Fruit fly (Drosophila melanogaster): ENCODE results near the gene TwdlY.

The TwdlY gene

dm6 chrX:16692325-16692724, 42.4 kb upstream of the TwdlY start (continued):
- TF ChIP-seq CG30403 (GFP tag; optimal IDR thresholded peaks at IDR 0.05) (peak; percentile 16), Hmr (GFP tag; optimal IDR thresholded peaks at IDR 0.05) (peak; percentile 48), CG1602 (GFP tag; optimal IDR thresholded peaks at IDR 0.05) (no peak), Dfd (GFP tag; optimal IDR thresholded peaks at IDR 0.05) (no peak), CG17385 (GFP tag; optimal IDR thresholded peaks at IDR 0.05) (peak; percentile 39), CG18011 (GFP tag; optimal IDR thresholded peaks at IDR 0.05) (no peak), wor (GFP tag; IDR thresholded peaks at IDR 0.05) (no peak), CG7839 (tag; optimal IDR thresholded peaks at IDR 0.05) (peak; percentile 51), zfh1 (GFP tag; IDR thresholded peaks at IDR 0.05) (no peak), Ssrp (tag; optimal IDR thresholded peaks at IDR 0.05) (peak; percentile 17), CG12391 (tag; optimal IDR thresholded peaks at IDR 0.05) (peak; percentile 48), CG7745 (tag; optimal IDR thresholded peaks at IDR 0.05) (no peak), Sox102F (GFP tag; optimal IDR thresholded peaks at IDR 0.05) (peak; percentile 44), Med (GFP tag) (no peak), Doc2 (GFP tag; IDR thresholded peaks at IDR 0.05) (no peak), CG13894 (tag; optimal IDR thresholded peaks at IDR 0.05) (no peak), CG12659 (GFP tag; optimal IDR thresholded peaks at IDR 0.05) (peak; percentile 10), pb (GFP tag; optimal IDR thresholded peaks at IDR 0.05) (no peak), CG16779 (GFP tag; IDR thresholded peaks at IDR 0.05) (no peak), CG7987 (GFP tag; optimal IDR thresholded peaks at IDR 0.05) (no peak), Nf-YB (GFP tag; optimal IDR thresholded peaks at IDR 0.05) (no peak), CG17829 (tag; optimal IDR thresholded peaks at IDR 0.05) (no peak), CG6689 (GFP tag; IDR thresholded peaks at IDR 0.05) (0 out of 2 replicates have a peak, but pooled peaks have one; percentile 8), CG7556 (GFP tag; optimal IDR thresholded peaks at IDR 0.05) (peak; percentile 58), Lpt (GFP tag; optimal IDR thresholded peaks at IDR 0.05) (no peak), toy (GFP tag; IDR thresholded peaks at IDR 0.05) (no peak), CG11695 (GFP tag; IDR thresholded peaks at IDR 0.05) (no peak), CG12104 (GFP tag; optimal IDR thresholded peaks at IDR 0.05) (no peak), twi (tag; optimal IDR thresholded peaks at IDR 0.05) (no peak), sens-2 (GFP tag; IDR thresholded peaks at IDR 0.05) (no peak), nom (GFP tag; optimal IDR thresholded peaks at IDR 0.05) (no peak), lilli (GFP tag; optimal IDR thresholded peaks at IDR 0.05) (no peak), az2 (GFP tag; optimal IDR thresholded peaks at IDR 0.05) (no peak), pita (GFP tag; optimal IDR thresholded peaks at IDR 0.05) (no peak), CG30020 (tag; optimal IDR thresholded peaks at IDR 0.05) (no peak), CG12155 (GFP tag; optimal IDR thresholded peaks at IDR 0.05) (no peak), CG17612 (GFP tag; IDR thresholded peaks at IDR 0.05) (no peak), CHES-1-like (GFP tag; optimal IDR thresholded peaks at IDR 0.05) (no peak), Meics (GFP tag; optimal IDR thresholded peaks at IDR 0.05) (no peak), CG33557 (GFP tag; optimal IDR thresholded peaks at IDR 0.05) (no peak), HLH4C (GFP tag; IDR thresholded peaks at IDR 0.05; ENCODE audit: partially characterized antibody) (no peak), Six4 (GFP tag; optimal IDR thresholded peaks at IDR 0.05) (no peak), repo (GFP tag; optimal IDR thresholded peaks at IDR 0.05) (no peak), cas (GFP tag; IDR thresholded peaks at IDR 0.05) (no peak), CG7271 (tag; optimal IDR thresholded peaks at IDR 0.05) (no peak), row (GFP tag; IDR thresholded peaks at IDR 0.05) (0 out of 3 replicates have a peak, but pooled peaks have one; percentile 33), CG18599 (GFP tag; optimal IDR thresholded peaks at IDR 0.05) (peak; percentile 1), CG11398 (GFP tag; optimal IDR thresholded peaks at IDR 0.05) (no peak), CG7357 (GFP tag; IDR thresholded peaks at IDR 0.05) (no peak), CG6683 (GFP tag; optimal IDR thresholded peaks at IDR 0.05) (no peak), Elba2 (GFP tag; optimal IDR thresholded peaks at IDR 0.05) (no peak), gem (tag; optimal IDR thresholded peaks at IDR 0.05) (peak; percentile 64)

Measured in whole organism, embryonic.